Fruit fly (Drosophila melanogaster): Measurements from ENCODE around the gene Tudor-SN.

dm6 chr3L:265808-266207, 1.6 kb upstream of the Tudor-SN start, which contains the start of gene CG34263:
- TF ChIP-seq CG1620 (GFP tag; optimal IDR thresholded peaks at IDR 0.05), result no peak
- TF ChIP-seq kay (GFP tag; ENCODE audit: borderline replicate concordance), result no peak
- TF ChIP-seq CG12768 (GFP tag; optimal IDR thresholded peaks at IDR 0.05), result no peak
- TF ChIP-seq CG14711 (tag; optimal IDR thresholded peaks at IDR 0.05), result no peak
- TF ChIP-seq CG5204 (GFP tag; optimal IDR thresholded peaks at IDR 0.05), result no peak
- TF ChIP-seq bab1 (GFP tag; optimal IDR thresholded peaks at IDR 0.05), result no peak
- TF ChIP-seq Mnt (GFP tag; optimal IDR thresholded peaks at IDR 0.05), result no peak
- TF ChIP-seq pad (GFP tag; optimal IDR thresholded peaks at IDR 0.05), result no peak
- no peak for TF ChIP-seq tj (GFP tag; optimal IDR thresholded peaks at IDR 0.05)
- TF ChIP-seq CG11617 (GFP tag; optimal IDR thresholded peaks at IDR 0.05), result no peak
- no peak for TF ChIP-seq CG7101 (tag; optimal IDR thresholded peaks at IDR 0.05)

Measured in whole organism, adult.